Worm (Caenorhabditis elegans): ENCODE measurements around the gene Y57G11C.43.

- TF ChIP-seq unc-55 (GFP tag; optimal IDR thresholded peaks at IDR 0.05) (no peak), nhr-6 (tag; optimal IDR thresholded peaks at IDR 0.05) (no peak), ama-1 (optimal IDR thresholded peaks at IDR 0.05) (no peak), zag-1 (tag; optimal IDR thresholded peaks at IDR 0.05) (no peak), peb-1 (tag; optimal IDR thresholded peaks at IDR 0.05) (no peak), crh-2 (tag; optimal IDR thresholded peaks at IDR 0.05) (no peak), ZK546.5 (tag; optimal IDR thresholded peaks at IDR 0.05) (no peak), alr-1 (tag; optimal IDR thresholded peaks at IDR 0.05) (no peak), nhr-23 (tag; optimal IDR thresholded peaks at IDR 0.05) (no peak), nhr-129 (tag; optimal IDR thresholded peaks at IDR 0.05) (no peak), snpc-4 (tag; optimal IDR thresholded peaks at IDR 0.05) (no peak)
These were observed 41.0 kb upstream of the Y57G11C.43 start, which contains the start of gene Y57G11C.42 for ce11 chrIV:14728225-14728624.
